Worm (Caenorhabditis elegans) whole organism, L4/young adult: ENCODE measurements around the gene T02G5.7.

ENCODE experiments used
- W03F9.2 ChIP-seq: fragments of 150-350 bp; optimal IDR thresholded peaks from 2 replicates; lab custom pipeline; 2014; ENCODE audit warnings: missing biosample characterization, missing genetic modification characterization
- dao-5 ChIP-seq: sonication (generic microtip); optimal IDR thresholded peaks from 2 replicates; lab custom pipeline; 2016; ENCODE audit warnings: missing genotype, missing genetic modification characterization, moderate library complexity, missing compliant biosample characterization
- him-1 ChIP-seq: sonication (generic microtip); optimal IDR thresholded peaks from 2 replicates; lab custom pipeline; 2016; ENCODE audit warnings: missing genotype, missing genetic modification reagents, missing genetic modification characterization, missing compliant biosample characterization

DNA sequence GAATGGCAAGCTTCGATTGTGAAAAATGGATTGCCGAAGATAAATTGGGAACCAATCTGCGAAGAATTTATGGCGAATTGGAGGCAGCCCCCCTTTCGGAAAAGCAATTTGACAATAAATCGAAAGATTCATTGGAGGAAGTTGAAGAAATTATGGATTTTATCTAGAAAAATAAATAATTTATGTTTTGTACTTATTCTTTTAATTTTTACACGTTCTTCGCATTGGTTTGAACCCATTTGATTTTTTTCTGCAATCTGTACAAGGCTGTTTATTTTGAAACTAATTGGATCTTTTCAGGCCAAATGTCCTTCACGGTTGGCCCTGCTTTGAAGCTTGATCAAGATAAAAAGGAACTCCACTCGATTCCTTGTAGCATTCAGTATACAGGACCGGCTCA, 22.4 kb upstream of the T02G5.7 start, which contains the start of gene ZK1127.13:
- no peak for TF ChIP-seq dao-5 (tag; lab: Kevin White, UChicago)
- TF ChIP-seq him-1 (tag; lab: Kevin White, UChicago), result no peak
- no peak for TF ChIP-seq W03F9.2
